Worm (Caenorhabditis elegans): ENCODE data around the gene C16A3.2.

DNA sequence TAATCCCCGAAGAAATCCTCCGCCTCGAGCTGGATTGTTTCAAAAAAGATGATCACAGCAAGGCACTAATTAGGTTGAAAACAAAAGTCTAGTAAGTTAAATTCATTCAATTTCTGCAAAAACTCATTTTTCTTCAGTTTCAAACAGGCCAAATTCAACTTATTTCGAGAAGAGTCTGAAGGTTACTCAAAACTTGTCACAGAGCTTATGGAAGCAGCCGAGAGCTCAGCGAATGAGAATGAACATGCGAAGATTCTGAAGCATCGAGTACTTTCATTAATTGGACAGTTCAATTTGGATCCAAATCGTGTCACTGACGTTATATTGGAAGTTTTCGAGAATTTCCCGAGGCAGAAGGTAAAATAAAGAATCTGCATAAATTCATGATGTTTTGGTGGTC lies 21.1 kb upstream of the C16A3.2 start:
- no peak for TF ChIP-seq him-1 (tag; optimal IDR thresholded peaks at IDR 0.05)
- TF ChIP-seq W03F9.2 (tag; optimal IDR thresholded peaks at IDR 0.05) = no peak
- no peak for TF ChIP-seq dao-5 (tag; optimal IDR thresholded peaks at IDR 0.05)
